Worm (Caenorhabditis elegans) whole organism, mixed stage, embryonic: ENCODE data around the gene srxa-9.

Experiments used
- elt-3 ChIP-seq: fragments of 150-350 bp; optimal IDR thresholded peaks from 2 replicates; lab custom pipeline; 2014; ENCODE audit warnings: missing biosample characterization, missing genetic modification characterization
- hlh-1 ChIP-seq: fragments of 150-350 bp; optimal IDR thresholded peaks from 2 replicates; lab custom pipeline; 2014; ENCODE audit warnings: missing biosample characterization, missing genetic modification reagents, missing genetic modification characterization
- nhr-12 ChIP-seq: fragments of 150-350 bp; optimal IDR thresholded peaks from 2 replicates; lab custom pipeline; 2014; ENCODE audit warnings: missing biosample characterization, missing genetic modification characterization
- ztf-11 ChIP-seq: fragments of 150-350 bp; optimal IDR thresholded peaks from 2 replicates; lab custom pipeline; 2014; ENCODE audit warnings: missing biosample characterization, missing genetic modification characterization

DNA sequence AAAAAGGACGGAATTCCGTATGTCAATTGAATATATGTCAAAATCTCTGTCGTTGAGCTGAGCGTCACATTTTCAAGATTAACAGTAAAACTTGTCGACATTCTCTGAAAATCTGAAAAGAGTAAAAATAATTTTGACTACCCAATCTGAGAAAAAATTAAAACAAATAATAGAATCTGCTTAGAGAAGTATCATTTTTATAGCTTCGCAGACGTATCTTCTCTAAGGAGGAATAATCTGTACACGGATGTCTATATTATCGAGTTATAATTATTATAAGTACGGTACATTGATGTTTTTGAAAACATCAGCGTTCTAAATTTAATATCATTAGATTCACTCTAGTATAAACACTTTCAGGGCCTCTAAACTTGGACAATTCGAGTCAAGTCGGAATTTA is 6.3 kb upstream of the srxa-9 start, which contains the start of gene srg-64:
- TF ChIP-seq hlh-1 (tag; lab: Kevin White, UChicago) (no peak), ztf-11 (tag; lab: Kevin White, UChicago) (no peak), nhr-12 (tag; lab: Kevin White, UChicago) (no peak), elt-3 (tag; lab: Kevin White, UChicago) (no peak)
